Worm (Caenorhabditis elegans) whole organism, young adult: ENCODE measurements around the gene nrde-4.

Source experiments
- B0035.1 ChIP-seq: sonication (generic microtip); optimal IDR thresholded peaks from 2 replicates; lab custom pipeline; 2016; ENCODE audit warnings: missing genetic modification characterization, mild to moderate bottlenecking, missing compliant biosample characterization, missing genotype, missing genetic modification reagents
- B0261.1 ChIP-seq: sonication (generic microtip); optimal IDR thresholded peaks from 2 replicates; lab custom pipeline; 2016; ENCODE audit warnings: mild to moderate bottlenecking, missing genetic modification characterization, moderate library complexity, missing compliant biosample characterization
- B0336.3 ChIP-seq: fragments of 200-800 bp; sonication (Bioruptor generic); IDR thresholded peaks from 2 replicates; pipeline ENCODE4 v1.3.6; 2022; ENCODE audit warnings: missing genetic modification characterization, missing compliant biosample characterization
- C06A6.2 ChIP-seq: fragments of 200-800 bp; sonication (Bioruptor generic); conservative IDR thresholded peaks from 2 replicates; pipeline ENCODE4 v1.3.6; 2022; ENCODE audit warnings: missing genetic modification characterization, missing compliant biosample characterization
- F22D6.2 ChIP-seq: sonication (generic microtip); optimal IDR thresholded peaks from 2 replicates; lab custom pipeline; 2016; ENCODE audit warnings: mild to moderate bottlenecking, missing genetic modification characterization, missing compliant biosample characterization
- F23B12.7 ChIP-seq: sonication (generic microtip); optimal IDR thresholded peaks from 2 replicates; lab custom pipeline; 2017; ENCODE audit warnings: missing genetic modification characterization, mild to moderate bottlenecking, missing compliant biosample characterization, antibody characterized with exemption, moderate library complexity; ENCODE audit not compliant: insufficient read depth
- F55B11.4 ChIP-seq: sonication (generic microtip); optimal IDR thresholded peaks from 2 replicates; lab custom pipeline; 2016; ENCODE audit warnings: missing compliant biosample characterization, missing genetic modification characterization, borderline replicate concordance; ENCODE audit not compliant: insufficient read depth
- K11D2.4 ChIP-seq: fragments of 200-800 bp; sonication (Bioruptor generic); IDR thresholded peaks from 2 replicates; pipeline ENCODE4 v1.3.6; 2022; ENCODE audit warnings: missing genetic modification reagents, missing genetic modification characterization, missing compliant biosample characterization
- T07F8.4 ChIP-seq: sonication (generic microtip); optimal IDR thresholded peaks from 2 replicates; lab custom pipeline; 2016; ENCODE audit warnings: mild to moderate bottlenecking, missing genetic modification characterization, moderate library complexity, missing compliant biosample characterization
- T26A5.8 ChIP-seq: sonication (generic microtip); optimal IDR thresholded peaks from 2 replicates; lab custom pipeline; 2016; ENCODE audit warnings: missing genetic modification characterization, missing compliant biosample characterization
- Y56A3A.18 ChIP-seq: fragments of 200-800 bp; sonication (Bioruptor generic); IDR thresholded peaks from 2 replicates; pipeline ENCODE4 v1.3.6; 2022; ENCODE audit warnings: missing genetic modification reagents, missing genetic modification characterization, missing compliant biosample characterization
- ama-1 ChIP-seq, 3 experiments: fragments of 150-350 bp in 1 of 3; sonication (generic microtip) in 2 of 3; optimal IDR thresholded peaks; 2 replicates each; lab custom pipeline; 2014 to 2018; ENCODE audit warnings: missing biosample characterization in 2 of 3, missing genetic modification characterization in 2 of 3, missing genetic modification reagents in 2 of 3
- attf-5 ChIP-seq: fragments of 200-800 bp; sonication (Bioruptor generic); optimal IDR thresholded peaks from 2 replicates; lab custom pipeline; 2018; ENCODE audit warnings: mild to moderate bottlenecking, missing genetic modification characterization, missing compliant biosample characterization
- ccch-3 ChIP-seq: fragments of 200-800 bp; sonication (Bioruptor generic); optimal IDR thresholded peaks from 2 replicates; lab custom pipeline; 2018; ENCODE audit warnings: mild to moderate bottlenecking, missing genetic modification characterization, missing compliant biosample characterization
- ceh-100 ChIP-seq: fragments of 200-800 bp; sonication (Bioruptor generic); IDR thresholded peaks from 2 replicates; pipeline ENCODE4 v1.3.6; 2022; ENCODE audit warnings: missing genetic modification reagents, missing genetic modification characterization, missing compliant biosample characterization
- efl-1 ChIP-seq: fragments of 150-350 bp; optimal IDR thresholded peaks from 2 replicates; lab custom pipeline; 2014; ENCODE audit warnings: missing biosample characterization, missing genetic modification reagents, missing genetic modification characterization
- egrh-3 ChIP-seq: fragments of 200-800 bp; sonication (Bioruptor generic); IDR thresholded peaks from 2 replicates; pipeline ENCODE4 v1.3.6; 2022; ENCODE audit warnings: missing genetic modification reagents, missing genetic modification characterization, missing compliant biosample characterization
- ekl-4 ChIP-seq: fragments of 200-800 bp; sonication (Bioruptor generic); IDR thresholded peaks from 2 replicates; pipeline ENCODE4 v1.3.6; 2022; ENCODE audit warnings: missing genetic modification reagents, missing genetic modification characterization, missing compliant biosample characterization
- ets-4 ChIP-seq: fragments of 200-800 bp; sonication (Bioruptor generic); optimal IDR thresholded peaks from 2 replicates; lab custom pipeline; 2018; ENCODE audit warnings: mild to moderate bottlenecking, missing genetic modification characterization, missing compliant biosample characterization
- fkh-3 ChIP-seq: sonication (generic microtip); optimal IDR thresholded peaks from 2 replicates; lab custom pipeline; 2016; ENCODE audit warnings: mild to moderate bottlenecking, missing genetic modification characterization, missing compliant biosample characterization
- hsf-1 ChIP-seq: fragments of 200-800 bp; sonication (Bioruptor generic); IDR thresholded peaks from 2 replicates; pipeline ENCODE4 v1.3.6; 2022; ENCODE audit warnings: missing genetic modification reagents, missing genetic modification characterization, missing compliant biosample characterization
- lag-1 ChIP-seq: fragments of 200-800 bp; sonication (Bioruptor generic); IDR thresholded peaks from 2 replicates; pipeline ENCODE4 v1.3.6; 2022; ENCODE audit warnings: missing genetic modification reagents, missing genetic modification characterization, missing compliant biosample characterization
- madf-10 ChIP-seq: sonication (generic microtip); optimal IDR thresholded peaks from 2 replicates; lab custom pipeline; 2016; ENCODE audit warnings: mild to moderate bottlenecking, missing genetic modification characterization, missing compliant biosample characterization
- nhr-27 ChIP-seq: fragments of 200-800 bp; sonication (Bioruptor generic); optimal IDR thresholded peaks from 2 replicates; lab custom pipeline; 2018; ENCODE audit warnings: mild to moderate bottlenecking, missing genetic modification characterization, moderate library complexity, missing compliant biosample characterization
- nhr-80 ChIP-seq: sonication (generic microtip); optimal IDR thresholded peaks from 2 replicates; lab custom pipeline; 2016; ENCODE audit warnings: missing genetic modification characterization, missing compliant biosample characterization
- snpc-1.1 ChIP-seq: sonication (generic microtip); optimal IDR thresholded peaks from 2 replicates; lab custom pipeline; 2017; ENCODE audit warnings: missing genetic modification characterization, mild to moderate bottlenecking, missing compliant biosample characterization, antibody characterized with exemption, moderate library complexity, missing genotype, missing genetic modification reagents; ENCODE audit not compliant: insufficient read depth
- snpc-4 ChIP-seq, 5 experiments: fragments of 150-350 bp in 1 of 5; sonication (generic microtip) in 4 of 5; optimal IDR thresholded peaks; 2 replicates each; lab custom pipeline; 2014 to 2018; ENCODE audit warnings: missing genetic modification characterization in 5 of 5, missing biosample characterization in 3 of 5, antibody characterized with exemption in 2 of 5, mild to moderate bottlenecking in 2 of 5, missing compliant biosample characterization in 2 of 5, missing genotype in 2 of 5, moderate library complexity in 2 of 5, missing genetic modification reagents in 1 of 5
- ztf-25 ChIP-seq: fragments of 200-800 bp; sonication (Bioruptor generic); IDR thresholded peaks from 2 replicates; pipeline ENCODE4 v1.3.6; 2022; ENCODE audit warnings: missing genetic modification reagents, missing genetic modification characterization, missing compliant biosample characterization
- ztf-28 ChIP-seq: fragments of 200-800 bp; sonication (Bioruptor generic); IDR thresholded peaks from 2 replicates; pipeline ENCODE4 v1.3.6; 2022; ENCODE audit warnings: missing genetic modification reagents, missing genetic modification characterization, missing compliant biosample characterization
- ztf-3 ChIP-seq: fragments of 200-800 bp; sonication (Bioruptor generic); optimal IDR thresholded peaks from 2 replicates; lab custom pipeline; 2018; ENCODE audit warnings: mild to moderate bottlenecking, missing genetic modification characterization, missing compliant biosample characterization
- ztf-6 ChIP-seq: fragments of 200-800 bp; sonication (Bioruptor generic); IDR thresholded peaks from 2 replicates; pipeline ENCODE4 v1.3.6; 2022; ENCODE audit warnings: missing genetic modification reagents, missing genetic modification characterization, missing compliant biosample characterization

The nrde-4 gene

DNA sequence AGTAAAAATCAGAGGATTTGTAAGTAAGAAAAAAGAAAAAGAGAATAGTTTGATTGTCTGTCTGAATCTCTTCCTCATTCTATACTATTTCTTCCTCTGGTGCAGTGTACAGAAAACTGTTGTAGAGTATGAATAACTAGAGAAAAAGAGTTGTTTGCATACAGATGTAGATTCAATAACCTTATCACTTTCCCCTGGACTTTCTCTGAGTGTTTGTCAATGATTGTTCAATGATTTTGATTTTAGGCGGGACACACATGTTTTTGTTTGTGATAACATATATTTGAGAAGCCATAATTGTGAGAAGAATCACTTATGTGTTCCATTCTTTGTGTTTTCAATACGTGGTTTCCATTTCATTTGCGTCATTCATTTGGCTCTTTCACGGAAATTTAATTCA lies 25.1 kb upstream of the nrde-4 start:
- TF ChIP-seq efl-1 (GFP tag; lab: Kevin White, UChicago) (no peak), nhr-80 (tag; lab: Kevin White, UChicago) (peak; percentile 61)

- TF ChIP-seq ztf-6 (no peak), B0261.1 (tag; lab: Kevin White, UChicago) (no peak), egrh-3 (no peak), ztf-28 (GFP tag; lab: Robert Waterston, UW) (no peak), ekl-4 (GFP tag; lab: Robert Waterston, UW) (no peak)
- TF ChIP-seq, all 124 proteins: peak for 0
Observed at ce11 chrIV:7674874-7675273, 20.8 kb upstream of the nrde-4 start, which contains the start of gene itr-1. Gene itr-1 (plus strand): TSS chrIV:7675174.

- TF ChIP-seq B0336.3 (GFP tag; lab: Robert Waterston, UW) (no peak), K11D2.4 (GFP tag; lab: Robert Waterston, UW) (no peak), ztf-3 (GFP tag; lab: Kevin White, UChicago) (no peak), T26A5.8 (tag; lab: Kevin White, UChicago) (no peak), ztf-25 (GFP tag; lab: Robert Waterston, UW) (no peak), lag-1 (no peak), ccch-3 (no peak), snpc-1.1 (tag; lab: Kevin White, UChicago) (no peak), ets-4 (GFP tag; lab: Kevin White, UChicago) (no peak), egrh-3 (no peak), ama-1 (optimal IDR thresholded peaks at IDR 0.05; lab: Kevin White, UChicago) (no peak), ama-1 (GFP tag; optimal IDR thresholded peaks at IDR 0.05; lab: Kevin White, UChicago) (no peak)
Observed at ce11 chrIV:7672872-7673271, 18.8 kb upstream of the nrde-4 start, which contains the start of gene C08G9.2. Gene C08G9.2 (minus strand): TSS chrIV:7672972.

- no peak for TF ChIP-seq T26A5.8 (tag; lab: Kevin White, UChicago)
- TF ChIP-seq Y56A3A.18 (GFP tag; lab: Robert Waterston, UW) = no peak
- no peak for TF ChIP-seq madf-10 (tag; lab: Kevin White, UChicago)
- no peak for TF ChIP-seq F55B11.4 (tag; lab: Kevin White, UChicago)
- no peak for TF ChIP-seq attf-5
- TF ChIP-seq ama-1 (optimal IDR thresholded peaks at IDR 0.05; lab: Kevin White, UChicago) = no peak
- no peak for TF ChIP-seq ama-1 (GFP tag; optimal IDR thresholded peaks at IDR 0.05; lab: Kevin White, UChicago)
- no peak for TF ChIP-seq T07F8.4 (tag; lab: Kevin White, UChicago)
- no peak for TF ChIP-seq nhr-27 (tag; lab: Kevin White, UChicago)
Observed at ce11 chrIV:7663006-7663405, 8.9 kb upstream of the nrde-4 start.

DNA sequence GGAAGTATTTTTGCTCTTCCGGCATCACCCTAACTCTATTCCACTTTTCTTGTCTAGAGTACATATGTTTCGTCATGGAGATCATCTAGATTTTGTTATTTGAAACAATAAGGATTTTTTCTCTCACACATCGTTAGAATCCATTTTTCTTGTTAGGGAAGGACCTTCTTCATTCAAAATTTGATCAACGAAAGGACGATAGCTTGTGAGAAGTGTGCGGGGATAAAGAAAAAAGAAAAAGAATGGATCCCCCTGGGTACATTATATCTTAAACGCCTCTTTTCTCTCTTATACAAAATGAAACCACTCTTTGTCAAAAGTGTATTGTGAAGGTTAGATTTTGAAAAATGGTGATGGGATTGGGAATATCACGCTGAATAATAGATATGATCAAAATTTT lies 7.5 kb upstream of the nrde-4 start:
- TF ChIP-seq ceh-100 (GFP tag; lab: Robert Waterston, UW) = no peak
- no peak for TF ChIP-seq C06A6.2 (GFP tag; lab: Robert Waterston, UW)
- TF ChIP-seq snpc-4 (GFP tag; optimal IDR thresholded peaks at IDR 0.05; lab: Kevin White, UChicago) = no peak
- TF ChIP-seq snpc-4 (tag; optimal IDR thresholded peaks at IDR 0.05; lab: Kevin White, UChicago) = no peak
- no peak for TF ChIP-seq ets-4 (GFP tag; lab: Kevin White, UChicago)
- TF ChIP-seq ztf-25 (GFP tag; lab: Robert Waterston, UW) = no peak
- TF ChIP-seq F23B12.7 (tag; lab: Kevin White, UChicago) = no peak
- no peak for TF ChIP-seq F22D6.2 (tag; lab: Kevin White, UChicago)
- TF ChIP-seq hsf-1 (GFP tag; lab: Robert Waterston, UW) = no peak
- TF ChIP-seq fkh-3 (tag; lab: Kevin White, UChicago) = no peak
- TF ChIP-seq B0035.1 (tag; lab: Kevin White, UChicago) = no peak
